Worm (Caenorhabditis elegans): Measurements from ENCODE around the gene clec-38.

clec-38 gene

ce11 chrV:16744783-16745182 lies 9.4 kb upstream of the clec-38 start:
- TF ChIP-seq B0310.2 (tag; optimal IDR thresholded peaks at IDR 0.05) (no peak), tbx-37 (GFP tag; conservative IDR thresholded peaks at IDR 0.05) (no peak), ama-1 (optimal IDR thresholded peaks at IDR 0.05) (no peak), ceh-13 (GFP tag; optimal IDR thresholded peaks at IDR 0.05) (no peak), F13C5.2 (tag; optimal IDR thresholded peaks at IDR 0.05) (no peak), ets-7 (tag; optimal IDR thresholded peaks at IDR 0.05) (no peak), tbx-11 (GFP tag; IDR thresholded peaks at IDR 0.05) (no peak), sea-1 (GFP tag; conservative IDR thresholded peaks at IDR 0.05) (no peak), scrt-1 (GFP tag; IDR thresholded peaks at IDR 0.05) (no peak), aly-1 (tag; optimal IDR thresholded peaks at IDR 0.05) (no peak)

DNA sequence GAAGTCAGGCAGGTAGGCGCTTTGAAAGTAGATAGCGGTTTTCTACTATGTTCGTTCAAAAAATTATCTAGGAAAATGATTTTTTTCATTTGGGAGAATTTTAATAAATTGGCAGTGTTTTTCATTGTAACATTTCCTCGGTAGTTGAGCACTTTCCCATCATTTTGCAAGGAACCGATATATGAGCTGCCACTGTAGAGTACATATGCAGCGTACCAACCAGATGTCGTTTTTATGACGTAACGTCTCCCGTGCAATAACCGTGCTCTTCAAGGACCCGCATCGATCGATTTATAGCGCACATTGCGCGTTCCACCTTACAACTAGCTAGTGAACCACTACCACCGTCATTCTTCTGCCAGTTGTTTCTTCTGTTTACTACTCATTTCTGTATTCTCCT lies 6.7 kb upstream of the clec-38 start, which contains the start of gene T25E12.6:
TSS of gene T25E12.6 (plus strand) at position 301 of the 400 bp plus-strand sequence.
- TF ChIP-seq scrt-1 (GFP tag; IDR thresholded peaks at IDR 0.05), result no peak
- no peak for TF ChIP-seq tbx-11 (GFP tag; IDR thresholded peaks at IDR 0.05)
- TF ChIP-seq ceh-36 (tag; optimal IDR thresholded peaks at IDR 0.05), result no peak
- no peak for TF ChIP-seq hmg-4 (GFP tag; optimal IDR thresholded peaks at IDR 0.05)
- TF ChIP-seq aly-1 (tag; optimal IDR thresholded peaks at IDR 0.05), result no peak
- TF ChIP-seq F13C5.2 (tag; optimal IDR thresholded peaks at IDR 0.05), result no peak
- TF ChIP-seq ceh-13 (GFP tag; optimal IDR thresholded peaks at IDR 0.05), result no peak
- TF ChIP-seq tra-4 (tag; optimal IDR thresholded peaks at IDR 0.05), result no peak
- no peak for TF ChIP-seq B0310.2 (tag; optimal IDR thresholded peaks at IDR 0.05)
- TF ChIP-seq tbx-37 (GFP tag; conservative IDR thresholded peaks at IDR 0.05), result no peak
- TF ChIP-seq ama-1 (optimal IDR thresholded peaks at IDR 0.05), result no peak
- no peak for TF ChIP-seq sea-1 (GFP tag; conservative IDR thresholded peaks at IDR 0.05)
- no peak for TF ChIP-seq ets-7 (tag; optimal IDR thresholded peaks at IDR 0.05)
- TF ChIP-seq pes-1 (GFP tag; IDR thresholded peaks at IDR 0.05), result no peak
- no peak for TF ChIP-seq flt-1 (GFP tag; IDR thresholded peaks at IDR 0.05)
- no peak for TF ChIP-seq hnd-1 (tag; optimal IDR thresholded peaks at IDR 0.05)
- TF ChIP-seq hmbx-1 (tag; optimal IDR thresholded peaks at IDR 0.05), result no peak

- no peak for TF ChIP-seq ets-7 (tag; optimal IDR thresholded peaks at IDR 0.05)
- no peak for TF ChIP-seq F13C5.2 (tag; optimal IDR thresholded peaks at IDR 0.05)
- no peak for TF ChIP-seq tbx-37 (GFP tag; conservative IDR thresholded peaks at IDR 0.05)
- no peak for TF ChIP-seq hmbx-1 (tag; optimal IDR thresholded peaks at IDR 0.05)
- no peak for TF ChIP-seq hmg-4 (GFP tag; optimal IDR thresholded peaks at IDR 0.05)
- TF ChIP-seq ceh-13 (GFP tag; optimal IDR thresholded peaks at IDR 0.05), result no peak
- no peak for TF ChIP-seq flt-1 (GFP tag; IDR thresholded peaks at IDR 0.05)
- TF ChIP-seq tra-4 (tag; optimal IDR thresholded peaks at IDR 0.05), result no peak
- no peak for TF ChIP-seq ceh-36 (tag; optimal IDR thresholded peaks at IDR 0.05)
- TF ChIP-seq pes-1 (GFP tag; IDR thresholded peaks at IDR 0.05), result no peak
- no peak for TF ChIP-seq hnd-1 (tag; optimal IDR thresholded peaks at IDR 0.05)
- TF ChIP-seq aly-1 (tag; optimal IDR thresholded peaks at IDR 0.05), result no peak
- TF ChIP-seq sea-1 (GFP tag; conservative IDR thresholded peaks at IDR 0.05), result no peak
- TF ChIP-seq B0310.2 (tag; optimal IDR thresholded peaks at IDR 0.05), result no peak
- no peak for TF ChIP-seq scrt-1 (GFP tag; IDR thresholded peaks at IDR 0.05)
- TF ChIP-seq tbx-11 (GFP tag; IDR thresholded peaks at IDR 0.05), result no peak
- TF ChIP-seq ama-1 (optimal IDR thresholded peaks at IDR 0.05), result no peak
Measured at ce11 chrV:16739100-16739499, 3.7 kb upstream of the clec-38 start, which contains the start of the genes clec-29 and clec-39. Gene clec-29 (minus strand): TSS chrV:16739200. Gene clec-39 (plus strand): TSS chrV:16739268.

DNA sequence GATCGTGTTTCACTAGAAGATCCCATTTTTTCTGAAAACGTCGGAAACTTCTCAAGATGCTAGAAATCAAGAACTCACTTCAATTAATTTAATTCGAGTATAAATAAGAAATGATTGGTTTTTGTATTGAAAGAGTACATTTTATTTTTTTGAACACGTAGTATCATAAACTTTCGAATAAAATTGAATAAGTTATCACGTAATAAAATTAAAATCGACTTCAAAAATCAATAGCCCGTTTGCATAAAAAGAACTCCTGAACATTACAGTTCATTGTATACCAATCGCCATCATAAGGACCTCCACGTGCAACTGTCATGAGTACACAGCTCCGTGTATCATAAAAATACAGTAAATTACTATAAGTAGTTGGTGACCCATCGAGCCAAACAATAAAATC lies 1.7 kb downstream of the clec-38 start, which contains the start of gene T25E12.16:
TSS of gene T25E12.16 (minus strand) at position 101 of the 400 bp plus-strand sequence.
- TF ChIP-seq hnd-1 (tag; optimal IDR thresholded peaks at IDR 0.05), result no peak
- no peak for TF ChIP-seq aly-1 (tag; optimal IDR thresholded peaks at IDR 0.05)
- no peak for TF ChIP-seq B0310.2 (tag; optimal IDR thresholded peaks at IDR 0.05)
- no peak for TF ChIP-seq tbx-37 (GFP tag; conservative IDR thresholded peaks at IDR 0.05)
- no peak for TF ChIP-seq scrt-1 (GFP tag; IDR thresholded peaks at IDR 0.05)
- no peak for TF ChIP-seq hmbx-1 (tag; optimal IDR thresholded peaks at IDR 0.05)
- TF ChIP-seq tbx-11 (GFP tag; IDR thresholded peaks at IDR 0.05), result no peak
- TF ChIP-seq pes-1 (GFP tag; IDR thresholded peaks at IDR 0.05), result no peak

- TF ChIP-seq pes-1 (GFP tag; IDR thresholded peaks at IDR 0.05), result no peak
- TF ChIP-seq sea-1 (GFP tag; conservative IDR thresholded peaks at IDR 0.05), result no peak
- no peak for TF ChIP-seq scrt-1 (GFP tag; IDR thresholded peaks at IDR 0.05)
- no peak for TF ChIP-seq hmbx-1 (tag; optimal IDR thresholded peaks at IDR 0.05)
- TF ChIP-seq aly-1 (tag; optimal IDR thresholded peaks at IDR 0.05), result no peak
- TF ChIP-seq ama-1 (optimal IDR thresholded peaks at IDR 0.05), result no peak
- no peak for TF ChIP-seq hmg-4 (GFP tag; optimal IDR thresholded peaks at IDR 0.05)
- no peak for TF ChIP-seq ceh-13 (GFP tag; optimal IDR thresholded peaks at IDR 0.05)
- no peak for TF ChIP-seq flt-1 (GFP tag; IDR thresholded peaks at IDR 0.05)
- TF ChIP-seq ets-7 (tag; optimal IDR thresholded peaks at IDR 0.05), result no peak
Measured at ce11 chrV:16731600-16731999, 3.8 kb downstream of the clec-38 start, which contains the start of gene srz-100. Gene srz-100 (plus strand): TSS chrV:16731900.

DNA sequence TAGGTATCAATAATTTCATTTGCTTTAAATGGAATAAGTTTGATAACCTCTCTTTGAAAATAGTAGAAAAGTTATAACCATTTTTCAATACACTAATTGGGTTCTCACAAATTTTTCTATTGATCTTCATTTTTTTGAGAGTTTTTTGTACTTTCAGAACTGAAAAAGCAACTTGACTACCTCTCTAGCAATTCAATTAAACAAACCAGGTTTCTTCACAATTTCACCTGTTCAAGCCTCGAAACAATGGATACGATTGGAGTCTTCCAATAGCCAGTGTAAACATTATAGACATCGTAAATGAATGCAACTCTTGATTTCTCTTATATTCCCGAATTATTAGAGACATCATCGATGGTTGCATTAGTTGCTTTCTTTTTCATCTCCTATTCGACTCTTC lies 5.5 kb downstream of the clec-38 start, which contains the start of gene srz-99:
TSS of gene srz-99 (plus strand) at position 301 of the 400 bp plus-strand sequence.
- TF ChIP-seq sea-1 (GFP tag; conservative IDR thresholded peaks at IDR 0.05) (no peak), tbx-37 (GFP tag; conservative IDR thresholded peaks at IDR 0.05) (no peak), aly-1 (tag; optimal IDR thresholded peaks at IDR 0.05) (no peak), ceh-36 (tag; optimal IDR thresholded peaks at IDR 0.05) (no peak), ets-7 (tag; optimal IDR thresholded peaks at IDR 0.05) (no peak), flt-1 (GFP tag; IDR thresholded peaks at IDR 0.05) (no peak), F13C5.2 (tag; optimal IDR thresholded peaks at IDR 0.05) (no peak), B0310.2 (tag; optimal IDR thresholded peaks at IDR 0.05) (no peak), hnd-1 (tag; optimal IDR thresholded peaks at IDR 0.05) (no peak), hmg-4 (GFP tag; optimal IDR thresholded peaks at IDR 0.05) (no peak), hmbx-1 (tag; optimal IDR thresholded peaks at IDR 0.05) (no peak), tbx-11 (GFP tag; IDR thresholded peaks at IDR 0.05) (no peak)

DNA sequence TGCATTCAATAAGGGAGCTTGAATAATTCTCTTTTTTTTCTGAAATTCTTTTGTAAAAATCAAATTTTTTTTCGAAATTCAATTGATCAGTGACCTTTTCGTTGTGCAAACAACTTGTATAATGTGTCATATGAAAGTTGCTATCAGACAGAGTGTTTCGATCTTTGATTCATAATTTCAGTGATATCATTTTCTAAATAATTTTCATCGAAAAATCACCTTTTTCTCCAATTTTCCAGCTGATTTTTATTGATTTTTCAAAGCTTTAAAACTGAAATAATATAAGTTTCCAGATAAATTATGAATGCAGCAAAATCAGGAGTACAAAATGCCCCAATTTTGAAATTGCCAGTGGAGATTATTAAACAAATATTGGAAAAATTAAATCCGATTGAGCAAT lies 7.0 kb downstream of the clec-38 start, which contains the start of gene fbxa-127:
TSS of gene fbxa-127 (plus strand) at position 301 of the 400 bp plus-strand sequence.
- TF ChIP-seq hnd-1 (tag; optimal IDR thresholded peaks at IDR 0.05), result no peak
- TF ChIP-seq tbx-37 (GFP tag; conservative IDR thresholded peaks at IDR 0.05), result no peak
- TF ChIP-seq F13C5.2 (tag; optimal IDR thresholded peaks at IDR 0.05), result no peak
- TF ChIP-seq tbx-11 (GFP tag; IDR thresholded peaks at IDR 0.05), result no peak
- no peak for TF ChIP-seq aly-1 (tag; optimal IDR thresholded peaks at IDR 0.05)
- no peak for TF ChIP-seq ceh-13 (GFP tag; optimal IDR thresholded peaks at IDR 0.05)
- TF ChIP-seq ets-7 (tag; optimal IDR thresholded peaks at IDR 0.05), result no peak
- no peak for TF ChIP-seq ama-1 (optimal IDR thresholded peaks at IDR 0.05)
